Worm (Caenorhabditis elegans) whole organism, young adult: Measurements from ENCODE around the gene kxd-1.

Source experiments
- D2030.7 ChIP-seq: fragments of 200-800 bp; sonication (Bioruptor generic); IDR thresholded peaks from 2 replicates; pipeline ENCODE4 v1.3.6; 2022; ENCODE audit warnings: missing genetic modification reagents, missing genetic modification characterization, missing compliant biosample characterization
- F23B12.7 ChIP-seq: sonication (generic microtip); optimal IDR thresholded peaks from 2 replicates; lab custom pipeline; 2017; ENCODE audit warnings: missing genetic modification characterization, mild to moderate bottlenecking, missing compliant biosample characterization, antibody characterized with exemption, moderate library complexity; ENCODE audit not compliant: insufficient read depth
- F33H1.4 ChIP-seq: fragments of 200-800 bp; sonication (Bioruptor generic); IDR thresholded peaks from 2 replicates; pipeline ENCODE4 v1.3.6; 2022; ENCODE audit warnings: missing genetic modification reagents, missing genetic modification characterization, missing compliant biosample characterization
- F52B5.7 ChIP-seq: sonication (generic microtip); optimal IDR thresholded peaks from 2 replicates; lab custom pipeline; 2016; ENCODE audit warnings: mild to moderate bottlenecking, missing genetic modification characterization, missing compliant biosample characterization
- F57A8.1 ChIP-seq: fragments of 200-800 bp; sonication (Bioruptor generic); optimal IDR thresholded peaks from 2 replicates; lab custom pipeline; 2018; ENCODE audit warnings: mild to moderate bottlenecking, missing genetic modification characterization, moderate library complexity, missing compliant biosample characterization
- K12H6.12 ChIP-seq: fragments of 200-800 bp; sonication (Bioruptor generic); optimal IDR thresholded peaks from 2 replicates; lab custom pipeline; 2018; ENCODE audit warnings: mild to moderate bottlenecking, missing genetic modification characterization, missing compliant biosample characterization
- Y53F4B.3 ChIP-seq: fragments of 200-800 bp; sonication (Bioruptor generic); IDR thresholded peaks from 2 replicates; pipeline ENCODE4 v1.3.6; 2022; ENCODE audit warnings: missing genetic modification reagents, missing genetic modification characterization, missing compliant biosample characterization
- ZK185.1 ChIP-seq: sonication (generic microtip); optimal IDR thresholded peaks from 2 replicates; lab custom pipeline; 2016; ENCODE audit warnings: mild to moderate bottlenecking, missing genetic modification characterization, missing compliant biosample characterization; ENCODE audit not compliant: poor library complexity, severe bottlenecking
- ama-1 ChIP-seq, 3 experiments: fragments of 150-350 bp in 1 of 3; sonication (generic microtip) in 2 of 3; optimal IDR thresholded peaks; 2 replicates each; lab custom pipeline; 2014 to 2018; ENCODE audit warnings: missing biosample characterization in 2 of 3, missing genetic modification characterization in 2 of 3, missing genetic modification reagents in 2 of 3
- atf-7 ChIP-seq: sonication (generic microtip); optimal IDR thresholded peaks from 2 replicates; lab custom pipeline; 2017; ENCODE audit warnings: mild to moderate bottlenecking, missing genetic modification characterization, missing compliant biosample characterization
- attf-5 ChIP-seq: fragments of 200-800 bp; sonication (Bioruptor generic); optimal IDR thresholded peaks from 2 replicates; lab custom pipeline; 2018; ENCODE audit warnings: mild to moderate bottlenecking, missing genetic modification characterization, missing compliant biosample characterization
- cebp-1 ChIP-seq, 2 experiments: fragments of 200-800 bp in 1 of 2; sonication (Bioruptor generic) in 1 of 2; sonication (generic microtip) in 1 of 2; IDR thresholded peaks in 1 of 2; optimal IDR thresholded peaks in 1 of 2; 2 replicates each; pipeline versions ENCODE4 v1.3.6 to Lab custom; 2017 to 2022; ENCODE audit warnings: missing compliant biosample characterization in 2 of 2, missing genetic modification characterization in 2 of 2, mild to moderate bottlenecking in 1 of 2, missing genetic modification reagents in 1 of 2, moderate library complexity in 1 of 2
- cebp-2 ChIP-seq: fragments of 200-800 bp; sonication (Bioruptor generic); IDR thresholded peaks from 2 replicates; pipeline ENCODE4 v1.3.6; 2022; ENCODE audit warnings: missing genetic modification characterization, missing compliant biosample characterization
- efl-1 ChIP-seq: fragments of 150-350 bp; optimal IDR thresholded peaks from 2 replicates; lab custom pipeline; 2014; ENCODE audit warnings: missing biosample characterization, missing genetic modification reagents, missing genetic modification characterization
- fkh-3 ChIP-seq: sonication (generic microtip); optimal IDR thresholded peaks from 2 replicates; lab custom pipeline; 2016; ENCODE audit warnings: mild to moderate bottlenecking, missing genetic modification characterization, missing compliant biosample characterization
- gei-17 ChIP-seq: fragments of 200-800 bp; sonication (Bioruptor generic); optimal IDR thresholded peaks from 2 replicates; lab custom pipeline; 2018; ENCODE audit warnings: mild to moderate bottlenecking, missing genetic modification characterization, missing compliant biosample characterization
- him-1 ChIP-seq: sonication (generic microtip); optimal IDR thresholded peaks from 2 replicates; lab custom pipeline; 2016; ENCODE audit warnings: missing genotype, missing genetic modification reagents, missing genetic modification characterization, missing compliant biosample characterization
- hrde-1 ChIP-seq: sonication (generic microtip); optimal IDR thresholded peaks from 2 replicates; lab custom pipeline; 2016; ENCODE audit warnings: missing genetic modification characterization, mild to moderate bottlenecking, missing compliant biosample characterization, moderate library complexity, missing genotype, missing genetic modification reagents, borderline replicate concordance
- let-526 ChIP-seq: fragments of 200-800 bp; sonication (Bioruptor generic); IDR thresholded peaks from 2 replicates; pipeline ENCODE4 v1.3.6; 2022; ENCODE audit warnings: missing genetic modification reagents, missing genetic modification characterization, missing compliant biosample characterization
- lsl-1 ChIP-seq: fragments of 200-800 bp; sonication (Bioruptor generic); optimal IDR thresholded peaks from 2 replicates; lab custom pipeline; 2018; ENCODE audit warnings: mild to moderate bottlenecking, missing genetic modification characterization, moderate library complexity, missing compliant biosample characterization
- madf-3 ChIP-seq: fragments of 200-800 bp; sonication (Bioruptor generic); IDR thresholded peaks from 2 replicates; pipeline ENCODE4 v1.3.6; 2022; ENCODE audit warnings: missing genetic modification reagents, missing genetic modification characterization, missing compliant biosample characterization
- madf-6 ChIP-seq: fragments of 200-800 bp; sonication (Bioruptor generic); IDR thresholded peaks from 2 replicates; pipeline ENCODE4 v1.3.6; 2022; ENCODE audit warnings: missing genetic modification reagents, missing genetic modification characterization, missing compliant biosample characterization
- mes-4 ChIP-seq: sonication (generic microtip); optimal IDR thresholded peaks from 2 replicates; lab custom pipeline; 2016; ENCODE audit warnings: missing genotype, missing genetic modification characterization, missing compliant biosample characterization
- nfya-1 ChIP-seq: sonication (generic microtip); optimal IDR thresholded peaks from 2 replicates; lab custom pipeline; 2017; ENCODE audit warnings: antibody characterized with exemption, missing compliant biosample characterization, missing genetic modification characterization, borderline replicate concordance; ENCODE audit not compliant: insufficient read depth
- rec-8 ChIP-seq, 2 experiments: sonication (generic microtip); optimal IDR thresholded peaks; 2 replicates each; lab custom pipeline; 2016; ENCODE audit warnings: mild to moderate bottlenecking in 2 of 2, missing genetic modification characterization in 2 of 2, missing genetic modification reagents in 2 of 2, missing genotype in 2 of 2, missing biosample characterization in 1 of 2, missing compliant biosample characterization in 1 of 2, moderate library complexity in 1 of 2
- snpc-1.3 ChIP-seq: sonication (generic microtip); optimal IDR thresholded peaks from 2 replicates; lab custom pipeline; 2017; ENCODE audit warnings: missing genetic modification characterization, mild to moderate bottlenecking, missing compliant biosample characterization, antibody characterized with exemption, moderate library complexity, missing genotype, missing genetic modification reagents; ENCODE audit not compliant: insufficient read depth
- snpc-4 ChIP-seq, 5 experiments: fragments of 150-350 bp in 1 of 5; sonication (generic microtip) in 4 of 5; optimal IDR thresholded peaks; 2 replicates each; lab custom pipeline; 2014 to 2018; ENCODE audit warnings: missing genetic modification characterization in 5 of 5, missing biosample characterization in 3 of 5, antibody characterized with exemption in 2 of 5, mild to moderate bottlenecking in 2 of 5, missing compliant biosample characterization in 2 of 5, missing genotype in 2 of 5, moderate library complexity in 2 of 5, missing genetic modification reagents in 1 of 5
- somi-1 ChIP-seq: fragments of 200-800 bp; sonication (Bioruptor generic); optimal IDR thresholded peaks from 2 replicates; lab custom pipeline; 2018; ENCODE audit warnings: mild to moderate bottlenecking, missing genetic modification characterization, missing compliant biosample characterization
- sptf-2 ChIP-seq: fragments of 200-800 bp; sonication (Bioruptor generic); optimal IDR thresholded peaks from 2 replicates; lab custom pipeline; 2018; ENCODE audit warnings: mild to moderate bottlenecking, missing genetic modification characterization, missing compliant biosample characterization
- ztf-18 ChIP-seq: sonication (generic microtip); optimal IDR thresholded peaks from 2 replicates; lab custom pipeline; 2016; ENCODE audit warnings: missing genotype, mild to moderate bottlenecking, missing genetic modification characterization, missing compliant biosample characterization
- ztf-22 ChIP-seq: fragments of 200-800 bp; sonication (Bioruptor generic); optimal IDR thresholded peaks from 2 replicates; lab custom pipeline; 2018; ENCODE audit warnings: mild to moderate bottlenecking, missing genetic modification characterization, moderate library complexity, missing compliant biosample characterization

Gene kxd-1

ce11 chrV:7220973-7221519 lies at the start of gene kxd-1, which contains the start of the genes C13F10.8 and C13F10.6:
TSS of gene kxd-1 (plus strand) at chrV:7221469.
TSS of gene C13F10.8 (minus strand) at chrV:7221023.
TSS of gene C13F10.6 (minus strand) at chrV:7221039.
- TF ChIP-seq attf-5 (GFP tag; lab: Kevin White, UChicago), result peak; percentile 5
- no peak for TF ChIP-seq cebp-1 (GFP tag; IDR thresholded peaks at IDR 0.05; lab: Robert Waterston, UW)
- TF ChIP-seq cebp-1 (tag; optimal IDR thresholded peaks at IDR 0.05; lab: Kevin White, UChicago), result peak; percentile 38
- TF ChIP-seq madf-3 (GFP tag; lab: Robert Waterston, UW), result 0 out of 2 replicates have a peak, but pooled peaks have one; percentile 70
- TF ChIP-seq ztf-18 (tag; lab: Kevin White, UChicago), result peak; percentile 40
- no peak for TF ChIP-seq mes-4 (tag; lab: Kevin White, UChicago)
- no peak for TF ChIP-seq Y53F4B.3 (GFP tag; lab: Robert Waterston, UW)
- TF ChIP-seq madf-6, result peak; percentile 19; the same call in 1 of the 2 replicates

- TF ChIP-seq let-526 (GFP tag; lab: Robert Waterston, UW) (no peak), efl-1 (no peak), him-1 (tag; lab: Kevin White, UChicago) (no peak), somi-1 (GFP tag; lab: Kevin White, UChicago) (no peak), K12H6.12 (tag; lab: Kevin White, UChicago) (no peak), ZK185.1 (tag; lab: Kevin White, UChicago) (no peak), hrde-1 (tag; lab: Kevin White, UChicago) (no peak), atf-7 (no peak), D2030.7 (GFP tag; lab: Robert Waterston, UW) (no peak), attf-5 (GFP tag; lab: Kevin White, UChicago) (no peak), F23B12.7 (tag; lab: Kevin White, UChicago) (no peak), lsl-1 (GFP tag; lab: Kevin White, UChicago) (no peak), snpc-1.3 (tag; lab: Kevin White, UChicago) (no peak), snpc-4 (GFP tag; optimal IDR thresholded peaks at IDR 0.05; lab: Kevin White, UChicago) (no peak), snpc-4 (tag; optimal IDR thresholded peaks at IDR 0.05; lab: Kevin White, UChicago) (no peak), F33H1.4 (GFP tag; lab: Robert Waterston, UW) (no peak), sptf-2 (GFP tag; lab: Kevin White, UChicago) (no peak), rec-8 (tag; optimal IDR thresholded peaks at IDR 0.05; lab: Kevin White, UChicago) (no peak)
Measured at ce11 chrV:7175201-7175600, 46.1 kb upstream of the kxd-1 start, which contains the start of gene lgc-39. TSS of gene lgc-39 (plus strand) at chrV:7175501.

ce11 chrV:7178843-7179242 lies 42.4 kb upstream of the kxd-1 start, which contains the start of gene cpsf-2:
TSS of gene cpsf-2 (plus strand) at chrV:7179172.
- TF ChIP-seq efl-1, result peak; percentile 3
- no peak for TF ChIP-seq snpc-4 (GFP tag; optimal IDR thresholded peaks at IDR 0.05; lab: Kevin White, UChicago)
- no peak for TF ChIP-seq snpc-4 (tag; optimal IDR thresholded peaks at IDR 0.05; lab: Kevin White, UChicago)

- TF ChIP-seq gei-17 (no peak), cebp-2 (no peak), F57A8.1 (GFP tag; lab: Kevin White, UChicago) (no peak), K12H6.12 (tag; lab: Kevin White, UChicago) (no peak), fkh-3 (tag; lab: Kevin White, UChicago) (no peak), ztf-22 (no peak), nfya-1 (tag; lab: Kevin White, UChicago) (no peak), ama-1 (optimal IDR thresholded peaks at IDR 0.05; lab: Kevin White, UChicago) (no peak), ama-1 (GFP tag; optimal IDR thresholded peaks at IDR 0.05; lab: Kevin White, UChicago) (no peak), F52B5.7 (tag; lab: Kevin White, UChicago) (no peak)
Measured at ce11 chrV:7184549-7184948, 36.7 kb upstream of the kxd-1 start, which contains the start of gene pitr-5. TSS of gene pitr-5 (plus strand) at chrV:7184849.
